Worm (Caenorhabditis elegans): ENCODE data around the gene T24H10.4.

Gene T24H10.4

ce11 chrII:9117789-9118242 is 8.5 kb downstream of the T24H10.4 start (continued):
- TF ChIP-seq F26F4.8 (GFP tag; conservative IDR thresholded peaks at IDR 0.05) (no peak), Y105C5A.15 (GFP tag; IDR thresholded peaks at IDR 0.05) (no peak), Y75B8A.6 (GFP tag; IDR thresholded peaks at IDR 0.05) (no peak), D1046.2 (GFP tag; IDR thresholded peaks at IDR 0.05) (no peak), nhr-28 (tag; optimal IDR thresholded peaks at IDR 0.05) (peak; percentile 75), attf-4 (tag; optimal IDR thresholded peaks at IDR 0.05) (no peak), ces-1 (GFP tag; optimal IDR thresholded peaks at IDR 0.05) (peak; percentile 52), lin-1 (GFP tag; IDR thresholded peaks at IDR 0.05) (peak; percentile 67; the same call in 1 of the 2 replicates), unc-62 (GFP tag; optimal IDR thresholded peaks at IDR 0.05 in 1 of 2) (peak in 1 of 2 experiments; percentile 34), unc-62 (tag; optimal IDR thresholded peaks at IDR 0.05) (no peak), spr-3 (GFP tag; optimal IDR thresholded peaks at IDR 0.05) (no peak), php-3 (GFP tag; IDR thresholded peaks at IDR 0.05) (no peak), dmd-6 (GFP tag; IDR thresholded peaks at IDR 0.05) (peak; percentile 59), duxl-1 (tag; optimal IDR thresholded peaks at IDR 0.05; ENCODE audit: poor library complexity) (no peak), snpc-1.2 (GFP tag; IDR thresholded peaks at IDR 0.05) (no peak), lsy-2 (tag; optimal IDR thresholded peaks at IDR 0.05) (peak in 1 of 2 experiments; percentile 46), nhr-11 (tag; optimal IDR thresholded peaks at IDR 0.05) (peak; percentile 8), F37D6.2 (tag; optimal IDR thresholded peaks at IDR 0.05) (peak; percentile 7), nhr-25 (tag; optimal IDR thresholded peaks at IDR 0.05; ENCODE audit: borderline replicate concordance, insufficient read depth) (no peak), unc-130 (GFP tag; optimal IDR thresholded peaks at IDR 0.05) (no peak), egl-27 (tag; optimal IDR thresholded peaks at IDR 0.05) (no peak)

- no peak for TF ChIP-seq zip-2 (tag; optimal IDR thresholded peaks at IDR 0.05)
- no peak for TF ChIP-seq hlh-30 (tag; optimal IDR thresholded peaks at IDR 0.05; ENCODE audit: insufficient read depth)
Observed at ce11 chrII:9120329-9120728, 11.0 kb downstream of the T24H10.4 start.

DNA sequence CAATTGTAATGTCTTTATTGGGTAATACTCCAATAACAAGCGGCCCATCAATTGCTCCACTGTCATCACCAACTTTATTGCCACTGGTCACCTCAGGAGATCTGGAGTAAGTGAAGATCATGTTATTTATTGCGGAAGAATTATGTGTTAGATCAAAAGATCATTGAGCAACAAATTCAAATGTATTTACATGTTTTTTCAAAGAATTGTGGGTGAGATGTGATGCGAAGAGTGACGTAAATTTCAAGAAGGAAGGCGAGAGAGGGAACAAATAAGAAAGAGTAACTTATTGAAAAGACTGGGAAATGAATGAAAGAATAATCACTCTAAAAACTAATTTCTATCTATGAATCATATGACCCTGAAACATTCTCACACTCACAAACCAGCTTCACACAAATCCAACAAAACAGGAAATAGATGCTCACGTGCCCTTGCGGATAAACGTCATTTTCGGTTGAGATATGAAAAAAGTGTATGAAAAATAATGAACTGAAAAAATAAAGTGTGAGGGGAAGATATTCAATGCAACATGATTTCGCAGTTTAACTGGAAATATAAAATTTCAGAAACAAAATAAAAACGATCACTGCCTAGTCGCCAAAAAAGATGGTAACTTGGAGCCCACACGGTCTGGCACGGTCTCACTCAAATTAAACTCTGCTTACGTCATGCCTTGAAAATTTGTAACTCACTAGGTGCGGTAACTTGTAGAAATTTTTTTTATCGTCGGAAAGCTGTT is 11.7 kb downstream of the T24H10.4 start:
- TF ChIP-seq unc-62 (GFP tag; optimal IDR thresholded peaks at IDR 0.05 in 1 of 2) (peak in 1 of 2 experiments; percentile 68), unc-62 (tag; optimal IDR thresholded peaks at IDR 0.05) (no peak), snpc-4 (tag; optimal IDR thresholded peaks at IDR 0.05) (no peak), hlh-30 (tag; optimal IDR thresholded peaks at IDR 0.05; ENCODE audit: insufficient read depth) (peak; percentile 15), jun-1 (tag; optimal IDR thresholded peaks at IDR 0.05) (no peak), aha-1 (tag) (peak; percentile 51)

- TF ChIP-seq F44E2.7 (GFP tag; IDR thresholded peaks at IDR 0.05) = no peak
- TF ChIP-seq mes-2 (tag; optimal IDR thresholded peaks at IDR 0.05; ENCODE audit: poor library complexity, severe bottlenecking) = peak; percentile 6
- TF ChIP-seq lir-3 (tag; optimal IDR thresholded peaks at IDR 0.05) = no peak
Observed at ce11 chrII:9124353-9124752, 15.0 kb downstream of the T24H10.4 start.

DNA sequence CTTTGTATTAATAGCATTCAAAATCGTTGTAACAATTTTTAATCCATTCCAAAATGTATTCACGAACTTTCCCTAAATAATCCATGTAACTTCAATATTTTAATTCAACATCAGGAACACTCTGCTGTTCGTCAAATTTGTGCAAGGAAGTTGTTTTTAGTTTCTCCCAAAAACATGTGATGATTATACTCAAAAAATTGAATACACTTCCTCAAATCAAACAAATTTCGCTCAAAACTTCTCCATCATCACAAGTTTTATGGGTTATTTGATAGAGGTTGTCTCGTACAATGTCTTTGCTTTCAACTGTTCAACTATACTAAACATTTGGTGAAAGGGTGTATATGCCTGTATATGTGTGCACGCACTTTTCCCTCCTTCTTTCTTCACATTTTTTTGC is 15.7 kb downstream of the T24H10.4 start:
- TF ChIP-seq dve-1 (tag; optimal IDR thresholded peaks at IDR 0.05; ENCODE audit: insufficient read depth) = peak; percentile 57
- TF ChIP-seq ztf-7 (tag; optimal IDR thresholded peaks at IDR 0.05) = no peak
- peak; percentile 6 for TF ChIP-seq hlh-30 (tag; optimal IDR thresholded peaks at IDR 0.05; ENCODE audit: insufficient read depth)
- no peak for TF ChIP-seq set-16 (GFP tag; IDR thresholded peaks at IDR 0.05)
- no peak for TF ChIP-seq daf-16 (GFP tag; optimal IDR thresholded peaks at IDR 0.05)
- peak; percentile 32 for TF ChIP-seq daf-16 (tag; optimal IDR thresholded peaks at IDR 0.05)
- TF ChIP-seq php-3 (GFP tag; IDR thresholded peaks at IDR 0.05) = 0 out of 2 replicates have a peak, but pooled peaks have one; percentile 16
- TF ChIP-seq nhr-111 (GFP tag; optimal IDR thresholded peaks at IDR 0.05) = no peak
- no peak for TF ChIP-seq hlh-11 (tag; optimal IDR thresholded peaks at IDR 0.05)
- TF ChIP-seq T20F7.1 (GFP tag; optimal IDR thresholded peaks at IDR 0.05) = no peak
- no peak for TF ChIP-seq snpc-4 (tag; optimal IDR thresholded peaks at IDR 0.05)
- TF ChIP-seq nhr-28 (tag; optimal IDR thresholded peaks at IDR 0.05) = peak; percentile 29
- peak; percentile 44 for TF ChIP-seq pqm-1 (tag; optimal IDR thresholded peaks at IDR 0.05)
- peak; percentile 72 for TF ChIP-seq aha-1 (tag)

Measured in whole organism, L4 larva.